Fruit fly (Drosophila melanogaster) whole organism, wandering third instar larva: ENCODE data around the gene BBS8.

ENCODE experiments used
- Abd-B ChIP-seq: fragments of >200 bp; optimal IDR thresholded peaks from 2 replicates; lab custom pipeline; 2017; ENCODE audit warnings: missing biosample characterization, missing genetic modification characterization
- CG32264 ChIP-seq: fragments of 200-800 bp; sonication (Bioruptor generic); optimal IDR thresholded peaks from 2 replicates; lab custom pipeline; 2016; ENCODE audit warnings: missing biosample characterization, missing genetic modification characterization
- CG9705 ChIP-seq: fragments of 200-800 bp; sonication (Bioruptor generic); optimal IDR thresholded peaks from 2 replicates; lab custom pipeline; 2018; ENCODE audit warnings: missing biosample characterization, mild to moderate bottlenecking, missing genetic modification characterization
- CrebA ChIP-seq: fragments of 200-800 bp; sonication (Bioruptor generic); optimal IDR thresholded peaks from 2 replicates; lab custom pipeline; 2016; ENCODE audit warnings: missing biosample characterization, mild to moderate bottlenecking, missing genetic modification characterization, borderline replicate concordance
- Dfd ChIP-seq: fragments of >200 bp; optimal IDR thresholded peaks from 2 replicates; lab custom pipeline; 2017; ENCODE audit warnings: missing biosample characterization, missing genetic modification characterization
- Dif ChIP-seq: fragments of 200-275, 200-300 bp; sonication (Bioruptor generic); optimal IDR thresholded peaks from 2 replicates; lab custom pipeline; 2018; ENCODE audit warnings: missing biosample characterization, missing genetic modification characterization; ENCODE audit not compliant: partially characterized antibody
- GATAd ChIP-seq: sonication (Bioruptor generic); optimal IDR thresholded peaks from 2 replicates; lab custom pipeline; 2016; ENCODE audit warnings: missing biosample characterization, missing genetic modification characterization
- HLH106 ChIP-seq: fragments of 200-800 bp; optimal IDR thresholded peaks from 3 replicates; lab custom pipeline; 2019; ENCODE audit warnings: missing biosample characterization, mild to moderate bottlenecking, missing genetic modification characterization, moderate library complexity
- Hnf4 ChIP-seq: fragments of 200-800 bp; sonication (Bioruptor generic); optimal IDR thresholded peaks from 2 replicates; lab custom pipeline; 2016; ENCODE audit warnings: missing biosample characterization, mild to moderate bottlenecking, missing genetic modification characterization
- Hr78 ChIP-seq: fragments of >200 bp; optimal IDR thresholded peaks from 2 replicates; lab custom pipeline; 2017; ENCODE audit warnings: missing biosample characterization, missing genetic modification characterization
- Hr83 ChIP-seq: fragments of 200-300 bp; sonication (Bioruptor generic); optimal IDR thresholded peaks from 2 replicates; lab custom pipeline; 2016; ENCODE audit warnings: missing biosample characterization, mild to moderate bottlenecking, missing genetic modification characterization, moderate library complexity; ENCODE audit not compliant: poor library complexity, severe bottlenecking
- Jra ChIP-seq: sonication (Bioruptor generic); optimal IDR thresholded peaks from 2 replicates; lab custom pipeline; 2016; ENCODE audit warnings: missing biosample characterization, missing genetic modification characterization
- Mio ChIP-seq: sonication (Bioruptor generic); optimal IDR thresholded peaks from 2 replicates; lab custom pipeline; 2016; ENCODE audit warnings: missing biosample characterization, missing genetic modification characterization
- Myc ChIP-seq: fragments of >200 bp; optimal IDR thresholded peaks from 2 replicates; lab custom pipeline; 2017
- N ChIP-seq: fragments of >200 bp; optimal IDR thresholded peaks from 2 replicates; lab custom pipeline; 2018; ENCODE audit warnings: missing biosample characterization, missing external identifiers, missing genetic modification characterization
- OdsH ChIP-seq: fragments of 200-800 bp; sonication (Bioruptor generic); optimal IDR thresholded peaks from 2 replicates; lab custom pipeline; 2016; ENCODE audit warnings: missing biosample characterization, mild to moderate bottlenecking, missing genetic modification characterization
- Rel ChIP-seq, 2 experiments: fragments of 200-800 bp; sonication (Bioruptor generic) in 1 of 2; optimal IDR thresholded peaks; 2 replicates in 1 of 2; 3 replicates in 1 of 2; lab custom pipeline; 2016 to 2019; ENCODE audit warnings: mild to moderate bottlenecking in 2 of 2, missing biosample characterization in 2 of 2, missing genetic modification characterization in 2 of 2, moderate library complexity in 1 of 2
- Sp1 ChIP-seq: fragments of 200-800 bp; sonication (Bioruptor generic); optimal IDR thresholded peaks from 3 replicates; lab custom pipeline; 2019; ENCODE audit warnings: missing biosample characterization, mild to moderate bottlenecking, missing genetic modification characterization, moderate library complexity
- Vsx2 ChIP-seq: fragments of 200-300, 225-300 bp; sonication (Bioruptor generic); optimal IDR thresholded peaks from 2 replicates; lab custom pipeline; 2018; ENCODE audit warnings: missing biosample characterization, missing genetic modification characterization; ENCODE audit not compliant: partially characterized antibody
- br ChIP-seq: fragments of 200-800 bp; sonication (Bioruptor generic); optimal IDR thresholded peaks from 2 replicates; lab custom pipeline; 2016; ENCODE audit warnings: missing biosample characterization, missing genetic modification characterization
- brk ChIP-seq: fragments of 200-800 bp; sonication (Bioruptor generic); optimal IDR thresholded peaks from 2 replicates; lab custom pipeline; 2016; ENCODE audit warnings: missing biosample characterization, mild to moderate bottlenecking, missing genetic modification characterization
- dl ChIP-seq, 2 experiments: fragments of 175-275, 200-275 bp in 1 of 2; fragments of 200-275 bp in 1 of 2; sonication (Bioruptor generic); optimal IDR thresholded peaks; lab custom pipeline; 2018; ENCODE audit warnings: mild to moderate bottlenecking in 2 of 2, missing biosample characterization in 2 of 2, missing genetic modification characterization in 2 of 2, moderate library complexity in 2 of 2; ENCODE audit not compliant: partially characterized antibody in 2 of 2, insufficient read depth in 1 of 2
- dmrt93B ChIP-seq: fragments of 200-800 bp; sonication (Bioruptor generic); optimal IDR thresholded peaks from 2 replicates; lab custom pipeline; 2018; ENCODE audit warnings: missing biosample characterization, mild to moderate bottlenecking, missing genetic modification characterization
- dsf ChIP-seq: sonication (Bioruptor generic); optimal IDR thresholded peaks from 2 replicates; lab custom pipeline; 2016; ENCODE audit warnings: missing biosample characterization, missing genetic modification characterization, borderline replicate concordance
- ey ChIP-seq: fragments of 200-800 bp; sonication (Bioruptor generic); optimal IDR thresholded peaks from 2 replicates; lab custom pipeline; 2016; ENCODE audit warnings: missing biosample characterization, missing genetic modification characterization
- foxo ChIP-seq, 2 experiments: fragments of 200-800 bp; sonication (Bioruptor generic); optimal IDR thresholded peaks; 2 replicates in 1 of 2; 3 replicates in 1 of 2; lab custom pipeline; 2016 to 2017; ENCODE audit warnings: missing biosample characterization in 2 of 2, missing genetic modification characterization in 2 of 2
- fru ChIP-seq: fragments of 200-800 bp; sonication (Bioruptor generic); optimal IDR thresholded peaks from 3 replicates; lab custom pipeline; 2016; ENCODE audit warnings: missing biosample characterization, mild to moderate bottlenecking, missing genetic modification characterization
- h ChIP-seq: fragments of 200-800 bp; sonication (Bioruptor generic); optimal IDR thresholded peaks from 3 replicates; lab custom pipeline; 2016; ENCODE audit warnings: missing biosample characterization, mild to moderate bottlenecking, missing genetic modification characterization
- jim ChIP-seq: fragments of 175-275, 200-325 bp; sonication (Bioruptor generic); optimal IDR thresholded peaks from 2 replicates; lab custom pipeline; 2016; ENCODE audit warnings: missing biosample characterization, mild to moderate bottlenecking, missing genetic modification characterization
- lola ChIP-seq: fragments of >200 bp; optimal IDR thresholded peaks from 2 replicates; lab custom pipeline; 2017; ENCODE audit warnings: missing biosample characterization, missing genetic modification characterization
- pan ChIP-seq: fragments of >200 bp; optimal IDR thresholded peaks from 2 replicates; lab custom pipeline; 2017
- psq ChIP-seq: fragments of 200-800 bp; sonication (Bioruptor generic); optimal IDR thresholded peaks from 3 replicates; lab custom pipeline; 2017; ENCODE audit warnings: missing biosample characterization, mild to moderate bottlenecking, missing genetic modification characterization, moderate library complexity
- rgr ChIP-seq: fragments of 200-800 bp; sonication (Bioruptor generic); optimal IDR thresholded peaks from 3 replicates; lab custom pipeline; 2016; ENCODE audit warnings: missing biosample characterization, mild to moderate bottlenecking, missing genetic modification characterization
- sage ChIP-seq: fragments of 200-800 bp; sonication (Bioruptor generic); optimal IDR thresholded peaks from 2 replicates; lab custom pipeline; 2016; ENCODE audit warnings: missing biosample characterization, mild to moderate bottlenecking, missing genetic modification characterization
- sv ChIP-seq: fragments of 200-800 bp; sonication (Bioruptor generic); optimal IDR thresholded peaks from 3 replicates; lab custom pipeline; 2016; ENCODE audit warnings: missing biosample characterization, missing genetic modification characterization
- tai ChIP-seq: sonication (Bioruptor generic); optimal IDR thresholded peaks from 2 replicates; lab custom pipeline; 2016; ENCODE audit warnings: missing biosample characterization, missing genetic modification characterization
- usp ChIP-seq: fragments of >200 bp; optimal IDR thresholded peaks from 2 replicates; lab custom pipeline; 2017; ENCODE audit warnings: missing biosample characterization, missing genetic modification characterization
- woc ChIP-seq: sonication (Bioruptor generic); optimal IDR thresholded peaks from 2 replicates; lab custom pipeline; 2016; ENCODE audit warnings: missing biosample characterization, mild to moderate bottlenecking, missing genetic modification characterization

BBS8 gene

dm6 chr2L:423160-423559 is 487 bp downstream of the BBS8 start:
- TF ChIP-seq CG9705 (GFP tag; lab: Kevin White, UChicago) (peak; percentile 39), brk (GFP tag; lab: Kevin White, UChicago) (no peak), sv (GFP tag; lab: Kevin White, UChicago) (no peak), HLH106 (tag; lab: Kevin White, UChicago) (peak; percentile 68), usp (no peak), dmrt93B (peak; percentile 66), CG32264 (GFP tag; lab: Kevin White, UChicago) (peak; percentile 74), psq (GFP tag; lab: Kevin White, UChicago) (peak; percentile 88), Sp1 (GFP tag; lab: Kevin White, UChicago) (peak; percentile 89), Hr83 (GFP tag; lab: Kevin White, UChicago) (no peak), Dif (no peak), fru (GFP tag; lab: Kevin White, UChicago) (peak; percentile 93), Vsx2 (no peak), OdsH (GFP tag; lab: Kevin White, UChicago) (peak; percentile 93), Jra (GFP tag; lab: Kevin White, UChicago) (peak; percentile 78), Dfd (GFP tag; lab: Kevin White, UChicago) (no peak), GATAd (GFP tag; lab: Kevin White, UChicago) (no peak), rgr (GFP tag; lab: Kevin White, UChicago) (peak; percentile 93), Rel (GFP tag; optimal IDR thresholded peaks at IDR 0.05; lab: Kevin White, UChicago) (peak; percentile 81), Rel (tag; optimal IDR thresholded peaks at IDR 0.05; lab: Kevin White, UChicago) (no peak), tai (GFP tag; lab: Kevin White, UChicago) (no peak), CrebA (GFP tag; lab: Kevin White, UChicago) (no peak), ey (peak; percentile 92), foxo (GFP tag; optimal IDR thresholded peaks at IDR 0.05; lab: Kevin White, UChicago) (peak; percentile 44 to 92), woc (GFP tag; lab: Kevin White, UChicago) (peak; percentile 87), Hnf4 (GFP tag; lab: Kevin White, UChicago) (peak; percentile 84), Myc (lab: Kevin White, UChicago) (no peak), dsf (GFP tag; lab: Kevin White, UChicago) (peak; percentile 69), h (GFP tag; lab: Kevin White, UChicago) (peak; percentile 94), lola (GFP tag; lab: Kevin White, UChicago) (no peak), N (GFP tag; lab: Kevin White, UChicago) (no peak), br (GFP tag; lab: Kevin White, UChicago) (peak; percentile 86), dl (GFP tag; optimal IDR thresholded peaks at IDR 0.05; lab: Kevin White, UChicago; ENCODE audit: insufficient read depth in 1 of 2, partially characterized antibody in 2 of 2) (no peak), Mio (GFP tag; lab: Kevin White, UChicago) (no peak), sage (GFP tag; lab: Kevin White, UChicago) (peak; percentile 87), jim (GFP tag; lab: Kevin White, UChicago) (no peak), pan (lab: Kevin White, UChicago) (no peak), Abd-B (GFP tag; lab: Kevin White, UChicago) (no peak), Hr78 (no peak)
- TF ChIP-seq, all 38 proteins: peak for 19

dm6 chr2L:425491-425890 is 2.8 kb downstream of the BBS8 start:
- TF ChIP-seq woc (GFP tag; lab: Kevin White, UChicago) (no peak), pan (lab: Kevin White, UChicago) (no peak), h (GFP tag; lab: Kevin White, UChicago) (no peak), Dfd (GFP tag; lab: Kevin White, UChicago) (no peak), brk (GFP tag; lab: Kevin White, UChicago) (no peak), Hnf4 (GFP tag; lab: Kevin White, UChicago) (no peak), dsf (GFP tag; lab: Kevin White, UChicago) (no peak), GATAd (GFP tag; lab: Kevin White, UChicago) (no peak)
- TF ChIP-seq, all 38 proteins: peak for 0
